Comparison of ENCODE assay signal across 3 fruit fly cellular contexts in genomic region chr3L:815234-816200, dm6.
TF ChIP-seq lines count a peak whose summit lies in the region.

No protein-coding gene starts in this region.

- no peak for TF ChIP-seq CTCF in whole organism, embryonic (GFP tag; optimal IDR thresholded peaks at IDR 0.05; lab: Kevin White, UChicago)

TF ChIP-seq in whole organism, embryonic, 481 proteins besides CTCF, POLR2A, EP300 and RAD21 (continues in another document):
- TF ChIP-seq bowl (GFP tag; IDR thresholded peaks at IDR 0.05; lab: Robert Waterston, UW) (no peak), CG9797 (GFP tag; optimal IDR thresholded peaks at IDR 0.05; lab: Kevin White, UChicago) (no peak), CG7786 (GFP tag; optimal IDR thresholded peaks at IDR 0.05; lab: Kevin White, UChicago) (no peak), CG8944 (GFP tag; optimal IDR thresholded peaks at IDR 0.05; lab: Kevin White, UChicago) (no peak), CG12744 (GFP tag; optimal IDR thresholded peaks at IDR 0.05; lab: Kevin White, UChicago) (no peak), CG11560 (tag; IDR thresholded peaks at IDR 0.05; lab: Robert Waterston, UW) (no peak), her (GFP tag; optimal IDR thresholded peaks at IDR 0.05; lab: Kevin White, UChicago) (no peak), ac (GFP tag; optimal IDR thresholded peaks at IDR 0.05; lab: Kevin White, UChicago) (no peak), Pdp1 (GFP tag; optimal IDR thresholded peaks at IDR 0.05; lab: Kevin White, UChicago) (no peak), Nf-YC (tag; optimal IDR thresholded peaks at IDR 0.05; lab: Kevin White, UChicago) (peak; percentile 12), nmo (GFP tag; optimal IDR thresholded peaks at IDR 0.05; lab: Kevin White, UChicago) (peak; percentile 40), CG3995 (GFP tag; optimal IDR thresholded peaks at IDR 0.05; lab: Kevin White, UChicago) (no peak), sima (GFP tag; optimal IDR thresholded peaks at IDR 0.05; lab: Kevin White, UChicago) (no peak), sim (GFP tag; IDR thresholded peaks at IDR 0.05; lab: Robert Waterston, UW) (no peak), en (GFP tag; optimal IDR thresholded peaks at IDR 0.05; lab: Kevin White, UChicago) (no peak), peb (GFP tag; IDR thresholded peaks at IDR 0.05; lab: Robert Waterston, UW) (no peak), ssp (GFP tag; IDR thresholded peaks at IDR 0.05; lab: Robert Waterston, UW) (no peak), gce (GFP tag; IDR thresholded peaks at IDR 0.05; lab: Robert Waterston, UW) (no peak; the same call in 2 of the 3 replicates), CG2678 (tag; optimal IDR thresholded peaks at IDR 0.05; lab: Kevin White, UChicago) (peak; percentile 57), Atf6 (GFP tag; IDR thresholded peaks at IDR 0.05; lab: Robert Waterston, UW) (no peak; the same call in 1 of the 2 replicates), CG1529 (GFP tag; optimal IDR thresholded peaks at IDR 0.05; lab: Kevin White, UChicago) (no peak), Hr78 (GFP tag; optimal IDR thresholded peaks at IDR 0.05; lab: Kevin White, UChicago) (peak in 1 of 2 experiments; percentile 30), dpn (GFP tag; optimal IDR thresholded peaks at IDR 0.05; lab: Kevin White, UChicago) (no peak), Hr51 (GFP tag; optimal IDR thresholded peaks at IDR 0.05; lab: Kevin White, UChicago) (peak in 1 of 2 experiments; percentile 55), CG6654 (GFP tag; optimal IDR thresholded peaks at IDR 0.05; lab: Kevin White, UChicago) (no peak), CG10543 (GFP tag; optimal IDR thresholded peaks at IDR 0.05; lab: Kevin White, UChicago) (peak; percentile 7), CG16779 (GFP tag; IDR thresholded peaks at IDR 0.05; lab: Robert Waterston, UW) (no peak), CG9817 (tag; optimal IDR thresholded peaks at IDR 0.05; lab: Kevin White, UChicago) (no peak), btn (GFP tag; optimal IDR thresholded peaks at IDR 0.05; lab: Kevin White, UChicago) (no peak), vfl (GFP tag; optimal IDR thresholded peaks at IDR 0.05; lab: Kevin White, UChicago) (no peak), CG7928 (GFP tag; optimal IDR thresholded peaks at IDR 0.05; lab: Kevin White, UChicago) (no peak), CG17361 (GFP tag; IDR thresholded peaks at IDR 0.05; lab: Robert Waterston, UW) (no peak)

TF ChIP-seq in whole organism, prepupa, 60 proteins besides CTCF, POLR2A, EP300 and RAD21:
- TF ChIP-seq Blimp-1 (GFP tag; optimal IDR thresholded peaks at IDR 0.05; lab: Kevin White, UChicago) (no peak), Hr4 (GFP tag; optimal IDR thresholded peaks at IDR 0.05; lab: Kevin White, UChicago) (no peak), eg (GFP tag; IDR thresholded peaks at IDR 0.05; lab: Robert Waterston, UW) (peak; percentile 37; the same call in 1 of the 3 replicates), svp (GFP tag; lab: Kevin White, UChicago) (peak; percentile 47), Eip78C (GFP tag; lab: Kevin White, UChicago) (peak; percentile 64), CG15336 (GFP tag; IDR thresholded peaks at IDR 0.05; lab: Robert Waterston, UW) (0 out of 2 replicates have a peak, but pooled peaks have one; percentile 18), CG6792 (GFP tag; optimal IDR thresholded peaks at IDR 0.05; lab: Kevin White, UChicago) (no peak), CG10631 (GFP tag; optimal IDR thresholded peaks at IDR 0.05; lab: Kevin White, UChicago) (no peak), OdsH (GFP tag; optimal IDR thresholded peaks at IDR 0.05; lab: Kevin White, UChicago) (no peak), CG1621 (tag; optimal IDR thresholded peaks at IDR 0.05; lab: Kevin White, UChicago) (peak; percentile 81), Eip93F (GFP tag; optimal IDR thresholded peaks at IDR 0.05; lab: Kevin White, UChicago) (no peak), CG11294 (GFP tag; IDR thresholded peaks at IDR 0.05; lab: Robert Waterston, UW) (no peak), Met (GFP tag; optimal IDR thresholded peaks at IDR 0.05; lab: Kevin White, UChicago) (no peak), dac (GFP tag; optimal IDR thresholded peaks at IDR 0.05; lab: Kevin White, UChicago) (no peak), CG3032 (tag; optimal IDR thresholded peaks at IDR 0.05; lab: Kevin White, UChicago) (no peak), CG7368 (GFP tag; optimal IDR thresholded peaks at IDR 0.05; lab: Kevin White, UChicago) (no peak)
TF ChIP-seq in whole organism, prepupa: peak in this region for 5.

TF ChIP-seq in whole organism, pupa, 21 proteins besides CTCF, POLR2A, EP300 and RAD21:
- TF ChIP-seq Ets98B (GFP tag; IDR thresholded peaks at IDR 0.05; lab: Robert Waterston, UW) (no peak), CG4496 (GFP tag; IDR thresholded peaks at IDR 0.05; lab: Robert Waterston, UW) (0 out of 3 replicates have a peak, but pooled peaks have one; percentile 31), CG8159 (tag; optimal IDR thresholded peaks at IDR 0.05; lab: Kevin White, UChicago) (no peak), CG15710 (tag; optimal IDR thresholded peaks at IDR 0.05; lab: Kevin White, UChicago) (no peak), Snoo (tag; optimal IDR thresholded peaks at IDR 0.05; lab: Kevin White, UChicago) (no peak), CG32121 (GFP tag; IDR thresholded peaks at IDR 0.05; lab: Robert Waterston, UW) (no peak), CG9948 (tag; optimal IDR thresholded peaks at IDR 0.05; lab: Kevin White, UChicago) (no peak), CG12605 (GFP tag; IDR thresholded peaks at IDR 0.05; lab: Robert Waterston, UW) (no peak)

Comparison
In these comparisons a context has a peak if more than half of its experiments do, and no peak if none do; other contexts are left out.
1. Of the 7 proteins assayed by ChIP-seq in both whole organism, embryonic and whole organism, prepupa: peak only in whole organism, embryonic: Blimp-1 and Sox102F; only in whole organism, prepupa: none; in both: none; in neither: 5.